Fruit fly (Drosophila melanogaster): ENCODE results near the gene CG14115.

CG14115 gene

DNA sequence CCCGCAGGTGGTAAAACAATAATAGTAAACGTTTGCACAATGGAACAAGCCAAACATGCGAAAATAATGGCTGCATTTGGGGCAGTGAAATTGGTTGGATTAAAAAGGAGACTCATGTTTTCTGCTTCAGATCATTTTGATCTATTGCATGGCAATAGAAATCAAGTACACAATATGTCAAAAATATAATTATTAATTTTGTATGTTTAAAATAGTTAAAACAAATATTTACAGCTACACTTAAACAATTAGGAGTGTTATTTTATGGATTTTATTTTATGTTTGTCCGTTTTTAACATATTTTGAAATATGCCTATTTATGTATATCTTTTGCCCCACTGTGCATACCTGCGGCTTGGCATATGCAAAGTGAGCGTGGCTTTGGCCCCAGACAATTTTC lies 5.0 kb upstream of the CG14115 start (continued):
- TF ChIP-seq CG34406 (GFP tag; optimal IDR thresholded peaks at IDR 0.05) (peak; percentile 15), CG6276 (GFP tag; optimal IDR thresholded peaks at IDR 0.05) (peak; percentile 12), CG10631 (GFP tag; optimal IDR thresholded peaks at IDR 0.05) (peak; percentile 52)

DNA sequence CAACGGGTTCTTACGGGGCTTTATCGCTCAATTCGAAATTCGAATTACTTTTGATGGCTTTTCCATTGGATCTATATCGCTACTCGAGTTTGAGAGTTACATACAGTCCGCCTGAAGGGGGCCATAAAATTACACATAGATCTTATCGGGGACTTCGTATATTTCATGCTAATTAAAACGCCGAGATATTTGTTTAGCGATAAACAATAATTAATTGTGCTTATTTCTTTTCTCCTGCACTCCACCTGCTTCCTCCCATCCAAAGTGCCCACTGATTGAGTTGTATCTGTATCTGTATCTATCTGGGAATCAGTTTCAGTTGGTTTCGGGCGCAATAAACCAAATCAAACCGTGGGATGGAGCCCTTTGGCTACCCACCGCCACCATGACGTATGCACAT lies 4.4 kb upstream of the CG14115 start:
- no peak for TF ChIP-seq CG3919 (GFP tag; optimal IDR thresholded peaks at IDR 0.05)
- TF ChIP-seq CG16779 (tag; optimal IDR thresholded peaks at IDR 0.05) = no peak
- no peak for TF ChIP-seq esn (GFP tag; optimal IDR thresholded peaks at IDR 0.05)
- no peak for TF ChIP-seq CG7368 (GFP tag; optimal IDR thresholded peaks at IDR 0.05)
- TF ChIP-seq CG11902 (GFP tag; optimal IDR thresholded peaks at IDR 0.05) = no peak
- TF ChIP-seq dac (GFP tag; optimal IDR thresholded peaks at IDR 0.05) = no peak
- TF ChIP-seq Sox14 (GFP tag; optimal IDR thresholded peaks at IDR 0.05) = no peak
- TF ChIP-seq Smox (GFP tag; optimal IDR thresholded peaks at IDR 0.05) = no peak
- TF ChIP-seq fd85E (GFP tag; optimal IDR thresholded peaks at IDR 0.05) = no peak
- TF ChIP-seq svp (GFP tag) = no peak
- TF ChIP-seq CG6854 (GFP tag; optimal IDR thresholded peaks at IDR 0.05) = no peak
- TF ChIP-seq CG6792 (GFP tag; optimal IDR thresholded peaks at IDR 0.05) = no peak

DNA sequence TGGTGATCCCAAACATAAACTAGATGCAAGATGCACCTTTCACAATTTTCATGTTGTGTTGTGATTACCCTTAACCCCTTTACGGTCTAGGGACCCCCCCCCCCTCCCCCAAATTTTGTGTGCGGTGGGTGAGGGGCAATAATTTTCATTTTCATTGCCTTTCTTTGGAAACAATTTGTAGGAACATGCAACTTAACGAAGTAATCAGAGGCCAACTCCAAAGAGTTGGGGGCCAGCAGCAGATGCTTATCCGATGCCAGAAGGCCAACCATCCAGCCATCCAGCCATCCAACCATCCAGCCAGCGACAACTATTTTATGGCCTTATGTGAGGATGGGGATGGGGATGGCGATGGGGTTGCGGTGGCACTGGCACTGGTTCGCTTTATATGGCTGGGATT lies 3.7 kb upstream of the CG14115 start:
- TF ChIP-seq CG1621 (tag; optimal IDR thresholded peaks at IDR 0.05) (no peak), CG15336 (GFP tag; IDR thresholded peaks at IDR 0.05) (no peak), CG7368 (GFP tag; optimal IDR thresholded peaks at IDR 0.05) (no peak), fkh (GFP tag; optimal IDR thresholded peaks at IDR 0.05) (no peak), svp (GFP tag) (peak; percentile 28)

DNA sequence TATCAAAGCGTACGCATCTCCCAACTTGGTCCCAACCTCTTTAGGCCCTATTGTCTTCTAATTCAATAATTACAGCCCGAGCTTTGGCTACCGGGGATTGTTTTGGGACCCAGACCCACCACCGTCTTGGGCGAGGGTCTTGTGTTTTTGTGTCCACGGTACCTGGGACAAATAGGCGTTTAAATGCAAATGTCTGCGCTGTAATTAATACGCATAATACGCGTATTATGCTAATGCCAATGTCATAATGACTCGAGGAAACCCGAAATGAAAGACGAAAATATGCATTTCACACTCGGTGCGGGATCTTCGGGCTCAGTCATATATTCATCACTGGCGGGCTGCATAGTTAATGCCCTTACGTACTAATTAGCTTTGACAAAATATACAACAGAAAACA lies 3.1 kb upstream of the CG14115 start:
- TF ChIP-seq Met (GFP tag; optimal IDR thresholded peaks at IDR 0.05) (no peak), eg (GFP tag; IDR thresholded peaks at IDR 0.05) (no peak), Hr39 (GFP tag; optimal IDR thresholded peaks at IDR 0.05) (no peak), topi (GFP tag; optimal IDR thresholded peaks at IDR 0.05) (no peak), achi (GFP tag; optimal IDR thresholded peaks at IDR 0.05) (no peak), OdsH (GFP tag; optimal IDR thresholded peaks at IDR 0.05) (no peak), Gug (GFP tag; IDR thresholded peaks at IDR 0.05) (no peak), CG6854 (GFP tag; optimal IDR thresholded peaks at IDR 0.05) (no peak), CG6276 (GFP tag; optimal IDR thresholded peaks at IDR 0.05) (no peak), vri (GFP tag; optimal IDR thresholded peaks at IDR 0.05) (no peak), CG11902 (GFP tag; optimal IDR thresholded peaks at IDR 0.05) (no peak), esn (GFP tag; optimal IDR thresholded peaks at IDR 0.05) (no peak), ss (GFP tag; optimal IDR thresholded peaks at IDR 0.05) (no peak), CG8319 (GFP tag; optimal IDR thresholded peaks at IDR 0.05) (no peak), salr (GFP tag; optimal IDR thresholded peaks at IDR 0.05) (no peak), Eip75B (GFP tag; optimal IDR thresholded peaks at IDR 0.05) (no peak)

DNA sequence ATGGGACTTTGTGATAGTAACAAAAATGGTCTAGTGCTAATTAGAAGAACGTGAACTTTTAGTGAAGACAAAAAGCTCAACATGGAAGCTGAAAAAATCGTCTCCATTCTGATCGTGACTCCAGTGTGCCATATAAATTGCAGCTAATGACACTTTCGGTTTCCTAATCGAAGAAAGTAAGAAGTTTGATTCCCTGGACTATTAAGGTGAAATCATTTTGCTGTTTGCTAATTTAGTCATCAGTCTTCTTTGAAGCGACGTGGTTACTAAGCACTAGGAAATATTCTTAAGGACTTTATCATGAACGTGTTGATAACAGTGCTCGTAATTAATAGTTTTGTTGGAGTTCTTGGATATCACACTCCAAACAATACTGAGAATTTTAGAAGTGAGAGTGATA lies 1.5 kb upstream of the CG14115 start, which contains the start of gene CG34429:
CG34429 (plus strand) TSS at position 301 of the 400 bp plus-strand sequence.
- TF ChIP-seq Smox (GFP tag; optimal IDR thresholded peaks at IDR 0.05) = no peak
- TF ChIP-seq Met (GFP tag; optimal IDR thresholded peaks at IDR 0.05) = no peak
- no peak for TF ChIP-seq Hr39 (GFP tag; optimal IDR thresholded peaks at IDR 0.05)
- no peak for TF ChIP-seq spab (GFP tag; optimal IDR thresholded peaks at IDR 0.05)
- TF ChIP-seq dsx (GFP tag; optimal IDR thresholded peaks at IDR 0.05; ENCODE audit: poor library complexity, severe bottlenecking) = no peak
- no peak for TF ChIP-seq CG8319 (GFP tag; optimal IDR thresholded peaks at IDR 0.05)
- TF ChIP-seq Ets21C (GFP tag; optimal IDR thresholded peaks at IDR 0.05) = no peak
- TF ChIP-seq eg (GFP tag; IDR thresholded peaks at IDR 0.05) = no peak
- TF ChIP-seq dac (GFP tag; optimal IDR thresholded peaks at IDR 0.05) = no peak
- TF ChIP-seq CG6792 (GFP tag; optimal IDR thresholded peaks at IDR 0.05) = no peak
- TF ChIP-seq Blimp-1 (GFP tag; optimal IDR thresholded peaks at IDR 0.05) = no peak
